Worm (Caenorhabditis elegans) whole organism, mixed stage, embryonic: ENCODE measurements around the gene yars-2.

Experiments
- blmp-1 ChIP-seq: fragments of 150-350 bp; optimal IDR thresholded peaks from 2 replicates; lab custom pipeline; 2014; ENCODE audit warnings: missing biosample characterization, missing genetic modification characterization
- ceh-83 ChIP-seq: fragments of 200-800 bp; sonication (Bioruptor generic); optimal IDR thresholded peaks from 2 replicates; lab custom pipeline; 2018; ENCODE audit warnings: mild to moderate bottlenecking, missing genetic modification characterization, missing compliant biosample characterization
- elt-1 ChIP-seq: sonication (generic microtip); optimal IDR thresholded peaks from 2 replicates; lab custom pipeline; 2017; ENCODE audit warnings: missing genetic modification characterization, mild to moderate bottlenecking, missing compliant biosample characterization, antibody characterized with exemption, moderate library complexity, borderline replicate concordance; ENCODE audit not compliant: insufficient read depth
- hlh-1 ChIP-seq: fragments of 150-350 bp; optimal IDR thresholded peaks from 2 replicates; lab custom pipeline; 2014; ENCODE audit warnings: missing biosample characterization, missing genetic modification reagents, missing genetic modification characterization
- lin-13 ChIP-seq: fragments of 150-350 bp; optimal IDR thresholded peaks from 2 replicates; lab custom pipeline; 2014; ENCODE audit warnings: missing biosample characterization, missing genetic modification characterization
- lsy-2 ChIP-seq: fragments of 150-350 bp; optimal IDR thresholded peaks from 2 replicates; lab custom pipeline; 2014; ENCODE audit warnings: missing biosample characterization, missing genetic modification characterization
- mep-1 ChIP-seq: fragments of 150-350 bp; optimal IDR thresholded peaks from 2 replicates; lab custom pipeline; 2017; ENCODE audit warnings: missing biosample characterization, missing genetic modification reagents, missing genetic modification characterization, inconsistent platforms
- mls-2 ChIP-seq: sonication (generic microtip); optimal IDR thresholded peaks from 2 replicates; lab custom pipeline; 2016; ENCODE audit warnings: mild to moderate bottlenecking, missing genetic modification characterization, moderate library complexity, missing compliant biosample characterization
- nhr-28 ChIP-seq: fragments of 150-350 bp; optimal IDR thresholded peaks from 2 replicates; lab custom pipeline; 2014; ENCODE audit warnings: missing biosample characterization, missing genetic modification characterization
- snpc-4 ChIP-seq: fragments of 150-350 bp; optimal IDR thresholded peaks from 2 replicates; lab custom pipeline; 2014; ENCODE audit warnings: missing biosample characterization, missing genetic modification characterization
- unc-62 ChIP-seq: fragments of 150-350 bp; optimal IDR thresholded peaks from 2 replicates; lab custom pipeline; 2014; ENCODE audit warnings: missing biosample characterization, missing genetic modification reagents, missing genetic modification characterization

DNA sequence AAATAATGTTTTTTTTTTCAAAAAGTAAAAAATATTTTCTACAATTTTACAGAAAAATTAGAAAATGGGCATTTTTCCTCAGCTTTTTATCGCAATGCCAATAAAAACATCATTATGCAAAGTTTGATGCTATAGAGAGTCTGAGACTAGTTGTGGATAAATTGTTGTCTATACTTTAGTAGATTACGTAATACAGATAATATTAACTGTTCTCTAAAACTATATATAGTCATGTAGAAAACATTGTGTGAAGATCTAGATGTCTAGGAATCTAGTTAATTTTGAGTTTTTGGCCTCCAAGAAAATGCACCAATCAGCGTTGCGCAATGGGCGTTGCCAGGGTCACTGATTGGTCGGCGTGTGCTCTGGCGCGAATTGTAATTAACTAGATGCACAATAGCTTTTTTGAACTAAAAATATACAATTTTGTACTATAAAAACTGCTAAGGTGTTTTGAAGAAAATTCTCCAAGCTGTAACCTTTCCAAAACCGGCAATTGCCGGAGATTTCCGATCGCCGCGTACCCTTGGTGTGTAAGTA, 26.1 kb downstream of the yars-2 start:
- TF ChIP-seq hlh-1 (tag; lab: Kevin White, UChicago): no peak
- no peak for TF ChIP-seq nhr-28
- TF ChIP-seq blmp-1 (tag; lab: Kevin White, UChicago): no peak
- TF ChIP-seq mep-1 (tag; lab: Kevin White, UChicago): no peak
- TF ChIP-seq elt-1 (tag; lab: Kevin White, UChicago): no peak
- no peak for TF ChIP-seq unc-62 (GFP tag; lab: Kevin White, UChicago)
- TF ChIP-seq lin-13 (tag; lab: Kevin White, UChicago): no peak
- TF ChIP-seq ceh-83 (GFP tag; lab: Kevin White, UChicago): no peak
- no peak for TF ChIP-seq snpc-4 (tag; lab: Kevin White, UChicago)
- no peak for TF ChIP-seq mls-2 (tag; lab: Kevin White, UChicago)
- TF ChIP-seq lsy-2 (tag; lab: Kevin White, UChicago): no peak
